Worm (Caenorhabditis elegans): ENCODE results near the gene Y82E9BL.12.

Y82E9BL.12 gene

ce11 chrIII:1297604-1298003, 11.4 kb upstream of the Y82E9BL.12 start, which contains the start of gene fbxa-28:
Gene fbxa-28 (plus strand): TSS chrIII:1297904.
- TF ChIP-seq him-1 (tag; optimal IDR thresholded peaks at IDR 0.05) (no peak), W03F9.2 (tag; optimal IDR thresholded peaks at IDR 0.05) (no peak), dao-5 (tag; optimal IDR thresholded peaks at IDR 0.05) (no peak)

- no peak for TF ChIP-seq W03F9.2 (tag; optimal IDR thresholded peaks at IDR 0.05)
- TF ChIP-seq him-1 (tag; optimal IDR thresholded peaks at IDR 0.05) = no peak
- TF ChIP-seq dao-5 (tag; optimal IDR thresholded peaks at IDR 0.05) = no peak
Measured at ce11 chrIII:1303414-1303813, 5.6 kb upstream of the Y82E9BL.12 start, which contains the start of gene fbxa-75. Gene fbxa-75 (plus strand): TSS chrIII:1303714.

DNA sequence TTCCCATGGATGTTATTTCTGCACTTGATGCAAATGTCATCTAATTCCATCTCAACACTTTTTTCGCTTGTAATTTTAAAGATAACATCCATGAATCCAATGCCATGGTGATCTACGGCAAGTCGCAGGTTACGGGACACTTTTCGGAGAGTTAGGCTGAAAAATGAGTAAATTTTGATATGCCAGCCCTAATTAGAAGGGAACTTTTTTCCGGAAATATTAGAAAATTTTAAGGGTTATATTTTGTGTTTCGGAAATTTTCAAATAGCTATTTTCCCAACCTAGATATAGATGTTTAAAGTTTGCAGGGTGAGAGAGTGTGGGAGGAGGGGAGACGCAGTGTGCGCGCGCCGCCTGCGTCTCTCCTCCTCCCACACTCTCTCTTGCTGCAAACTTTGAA, 1.7 kb upstream of the Y82E9BL.12 start:
- TF ChIP-seq W03F9.2 (tag; optimal IDR thresholded peaks at IDR 0.05) (no peak), him-1 (tag; optimal IDR thresholded peaks at IDR 0.05) (no peak), dao-5 (tag; optimal IDR thresholded peaks at IDR 0.05) (no peak)

- no peak for TF ChIP-seq dao-5 (tag; optimal IDR thresholded peaks at IDR 0.05)
- TF ChIP-seq him-1 (tag; optimal IDR thresholded peaks at IDR 0.05) = no peak
- no peak for TF ChIP-seq W03F9.2 (tag; optimal IDR thresholded peaks at IDR 0.05)
Measured at ce11 chrIII:1308209-1308608, 778 bp upstream of the Y82E9BL.12 start, which contains the start of gene fbxa-79. Gene fbxa-79 (minus strand): TSS chrIII:1308294.

- TF ChIP-seq him-1 (tag; optimal IDR thresholded peaks at IDR 0.05) = no peak
- TF ChIP-seq W03F9.2 (tag; optimal IDR thresholded peaks at IDR 0.05) = no peak
- no peak for TF ChIP-seq dao-5 (tag; optimal IDR thresholded peaks at IDR 0.05)
Measured at ce11 chrIII:1311367-1311766, 2.4 kb downstream of the Y82E9BL.12 start.

- no peak for TF ChIP-seq him-1 (tag; optimal IDR thresholded peaks at IDR 0.05)
- no peak for TF ChIP-seq dao-5 (tag; optimal IDR thresholded peaks at IDR 0.05)
- TF ChIP-seq W03F9.2 (tag; optimal IDR thresholded peaks at IDR 0.05) = no peak
Measured at ce11 chrIII:1314283-1314682, 5.3 kb downstream of the Y82E9BL.12 start.

ce11 chrIII:1315038-1315437, 6.1 kb downstream of the Y82E9BL.12 start, which contains the start of the genes fbxa-80 and fbxa-19:
Gene fbxa-80 (minus strand): TSS chrIII:1315210.
Gene fbxa-19 (plus strand): TSS chrIII:1315401.
- TF ChIP-seq him-1 (tag; optimal IDR thresholded peaks at IDR 0.05) (no peak), dao-5 (tag; optimal IDR thresholded peaks at IDR 0.05) (no peak), W03F9.2 (tag; optimal IDR thresholded peaks at IDR 0.05) (no peak)

- TF ChIP-seq him-1 (tag; optimal IDR thresholded peaks at IDR 0.05) (no peak), dao-5 (tag; optimal IDR thresholded peaks at IDR 0.05) (no peak), W03F9.2 (tag; optimal IDR thresholded peaks at IDR 0.05) (no peak)
Measured at ce11 chrIII:1321561-1321960, 12.6 kb downstream of the Y82E9BL.12 start, which contains the start of gene fbxa-15. Gene fbxa-15 (minus strand): TSS chrIII:1321661.

DNA sequence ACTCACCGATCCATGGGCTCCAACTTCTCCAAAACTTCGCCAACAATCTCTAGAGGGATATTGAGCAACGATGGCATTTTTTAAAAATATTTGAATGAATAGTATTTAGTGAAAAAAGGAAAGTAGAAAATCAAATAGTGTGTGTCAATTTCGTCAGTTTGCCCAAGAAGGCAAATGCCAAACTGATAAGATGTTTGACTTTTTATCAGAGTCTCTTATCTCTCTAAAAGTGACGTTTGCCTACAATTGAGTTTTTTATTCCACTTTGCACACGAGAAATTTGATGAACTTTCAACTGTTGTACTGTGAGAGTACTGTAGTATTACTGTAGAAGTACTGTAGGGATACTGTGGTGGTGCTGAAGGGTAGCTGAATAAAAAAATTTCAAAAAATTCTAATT, 14.6 kb downstream of the Y82E9BL.12 start:
- no peak for TF ChIP-seq dao-5 (tag; optimal IDR thresholded peaks at IDR 0.05)
- TF ChIP-seq W03F9.2 (tag; optimal IDR thresholded peaks at IDR 0.05) = no peak
- TF ChIP-seq him-1 (tag; optimal IDR thresholded peaks at IDR 0.05) = no peak

ce11 chrIII:1324513-1324912, 15.5 kb downstream of the Y82E9BL.12 start, which contains the start of gene fbxa-14:
Gene fbxa-14 (minus strand): TSS chrIII:1324613.
- TF ChIP-seq dao-5 (tag; optimal IDR thresholded peaks at IDR 0.05) (no peak), W03F9.2 (tag; optimal IDR thresholded peaks at IDR 0.05) (no peak), him-1 (tag; optimal IDR thresholded peaks at IDR 0.05) (no peak)

DNA sequence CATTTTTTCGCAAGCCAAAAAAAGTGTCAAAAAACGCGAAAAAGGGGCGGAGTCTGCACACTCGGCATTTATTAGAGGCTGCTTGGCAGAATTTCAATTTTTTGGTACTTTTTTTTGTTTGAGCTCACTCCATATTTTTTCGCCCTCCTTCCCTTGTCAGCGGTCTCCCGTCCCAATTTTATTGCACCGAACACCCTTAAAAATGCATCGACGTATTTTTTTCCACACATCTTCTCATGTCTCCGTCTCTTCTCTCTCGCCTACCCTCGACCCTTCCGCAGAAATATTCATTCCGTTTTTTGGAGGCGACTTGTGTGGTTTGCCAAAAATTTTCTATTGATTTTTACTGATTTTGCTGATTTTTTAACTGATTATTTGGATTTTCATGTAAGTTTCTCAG, 17.5 kb downstream of the Y82E9BL.12 start, which contains the start of gene Y82E9BL.18:
Gene Y82E9BL.18, plus strand, starts transcription at position 301 of the 400 bp plus-strand sequence.
- no peak for TF ChIP-seq W03F9.2 (tag; optimal IDR thresholded peaks at IDR 0.05)
- no peak for TF ChIP-seq dao-5 (tag; optimal IDR thresholded peaks at IDR 0.05)
- TF ChIP-seq him-1 (tag; optimal IDR thresholded peaks at IDR 0.05) = no peak

ce11 chrIII:1331894-1332293, 22.9 kb downstream of the Y82E9BL.12 start, which contains the start of gene Y82E9BL.19:
Gene Y82E9BL.19 (plus strand): TSS chrIII:1332016.
- TF ChIP-seq him-1 (tag; optimal IDR thresholded peaks at IDR 0.05) = no peak
- TF ChIP-seq dao-5 (tag; optimal IDR thresholded peaks at IDR 0.05) = no peak
- TF ChIP-seq W03F9.2 (tag; optimal IDR thresholded peaks at IDR 0.05) = no peak

ce11 chrIII:1340240-1340639, 31.3 kb downstream of the Y82E9BL.12 start, which contains the start of gene fbxa-5:
Gene fbxa-5 (minus strand): TSS chrIII:1340340.
- no peak for TF ChIP-seq him-1 (tag; optimal IDR thresholded peaks at IDR 0.05)
- TF ChIP-seq W03F9.2 (tag; optimal IDR thresholded peaks at IDR 0.05) = no peak
- no peak for TF ChIP-seq dao-5 (tag; optimal IDR thresholded peaks at IDR 0.05)

DNA sequence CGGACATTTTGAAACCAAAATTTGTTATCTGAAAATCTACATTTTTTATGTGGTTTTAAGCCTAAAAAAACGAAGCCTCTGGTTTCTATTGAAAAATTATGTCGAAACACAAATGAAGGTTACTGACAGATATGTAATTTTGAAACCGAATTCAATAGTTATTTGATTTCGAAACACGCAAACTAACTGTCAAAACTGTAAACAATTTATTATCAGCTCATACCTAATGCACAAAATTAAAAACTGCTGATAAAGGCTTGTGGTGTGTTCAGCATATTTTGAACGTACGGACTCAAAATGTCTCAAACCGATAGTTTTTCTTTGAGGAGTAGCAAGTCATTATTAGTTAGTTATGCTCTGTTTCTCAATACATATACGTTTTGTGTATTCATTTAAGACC, 33.5 kb downstream of the Y82E9BL.12 start, which contains the start of gene fbxa-26:
Gene fbxa-26, minus strand, starts transcription at position 35 of the 400 bp plus-strand sequence.
- TF ChIP-seq him-1 (tag; optimal IDR thresholded peaks at IDR 0.05) (no peak), dao-5 (tag; optimal IDR thresholded peaks at IDR 0.05) (no peak)
